Fruit fly (Drosophila melanogaster): ENCODE results near the gene mgl.

DNA sequence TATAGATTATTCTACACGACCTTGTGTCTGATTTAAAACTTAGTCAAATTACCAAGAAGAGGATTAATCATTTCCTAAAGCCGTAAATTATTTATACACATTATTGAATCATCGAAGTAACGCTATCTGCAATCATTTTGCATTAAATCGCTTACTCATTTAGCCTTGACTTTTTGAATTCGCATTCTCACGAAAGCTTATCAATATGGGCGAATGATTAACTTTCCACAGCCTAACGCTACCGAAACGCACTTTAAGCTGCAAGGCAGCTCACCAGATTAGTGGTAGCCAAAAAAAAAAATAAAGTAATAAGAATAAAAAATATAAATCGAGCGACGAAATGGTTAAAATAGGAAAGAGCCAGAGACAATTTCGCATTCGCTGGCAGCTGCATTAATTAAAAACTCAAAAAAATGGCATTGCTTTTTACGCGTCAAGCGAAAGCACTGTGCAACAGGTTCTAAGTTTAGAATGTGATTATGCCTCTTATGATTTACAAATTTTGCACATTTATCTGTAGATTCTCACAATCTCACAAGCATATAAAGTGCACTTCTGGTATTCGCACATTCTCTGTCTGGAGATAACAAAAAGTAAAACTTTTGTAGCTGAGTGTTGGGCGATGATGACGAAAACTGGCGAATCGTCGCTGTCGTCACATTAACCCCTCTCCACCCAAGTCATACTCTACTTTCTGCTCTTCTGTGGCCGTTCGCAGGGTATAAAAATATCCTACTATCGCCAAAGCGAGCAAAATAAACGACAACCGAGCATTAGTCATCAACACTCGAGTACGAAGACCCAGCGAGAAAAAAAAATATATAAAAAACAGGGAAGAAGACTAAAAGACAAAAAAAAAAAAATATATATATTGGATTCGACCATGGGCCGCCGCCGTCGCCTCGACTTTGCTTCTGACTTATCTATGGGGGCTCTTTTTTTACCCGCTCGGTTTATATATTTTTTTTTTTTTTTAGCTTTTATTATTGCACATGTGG lies 156.2 kb downstream of the mgl start:
- TF ChIP-seq OdsH (GFP tag; optimal IDR thresholded peaks at IDR 0.05) (peak; percentile 92), lola (GFP tag; optimal IDR thresholded peaks at IDR 0.05) (no peak), usp (GFP tag; optimal IDR thresholded peaks at IDR 0.05) (no peak), Dfd (GFP tag; optimal IDR thresholded peaks at IDR 0.05) (no peak), Jra (GFP tag; optimal IDR thresholded peaks at IDR 0.05) (peak; percentile 73), Vsx2 (GFP tag; optimal IDR thresholded peaks at IDR 0.05; ENCODE audit: partially characterized antibody) (no peak), psq (GFP tag; optimal IDR thresholded peaks at IDR 0.05) (peak; percentile 83)
